Fruit fly (Drosophila melanogaster): ENCODE measurements around the gene Pde1c.

Pde1c gene

DNA sequence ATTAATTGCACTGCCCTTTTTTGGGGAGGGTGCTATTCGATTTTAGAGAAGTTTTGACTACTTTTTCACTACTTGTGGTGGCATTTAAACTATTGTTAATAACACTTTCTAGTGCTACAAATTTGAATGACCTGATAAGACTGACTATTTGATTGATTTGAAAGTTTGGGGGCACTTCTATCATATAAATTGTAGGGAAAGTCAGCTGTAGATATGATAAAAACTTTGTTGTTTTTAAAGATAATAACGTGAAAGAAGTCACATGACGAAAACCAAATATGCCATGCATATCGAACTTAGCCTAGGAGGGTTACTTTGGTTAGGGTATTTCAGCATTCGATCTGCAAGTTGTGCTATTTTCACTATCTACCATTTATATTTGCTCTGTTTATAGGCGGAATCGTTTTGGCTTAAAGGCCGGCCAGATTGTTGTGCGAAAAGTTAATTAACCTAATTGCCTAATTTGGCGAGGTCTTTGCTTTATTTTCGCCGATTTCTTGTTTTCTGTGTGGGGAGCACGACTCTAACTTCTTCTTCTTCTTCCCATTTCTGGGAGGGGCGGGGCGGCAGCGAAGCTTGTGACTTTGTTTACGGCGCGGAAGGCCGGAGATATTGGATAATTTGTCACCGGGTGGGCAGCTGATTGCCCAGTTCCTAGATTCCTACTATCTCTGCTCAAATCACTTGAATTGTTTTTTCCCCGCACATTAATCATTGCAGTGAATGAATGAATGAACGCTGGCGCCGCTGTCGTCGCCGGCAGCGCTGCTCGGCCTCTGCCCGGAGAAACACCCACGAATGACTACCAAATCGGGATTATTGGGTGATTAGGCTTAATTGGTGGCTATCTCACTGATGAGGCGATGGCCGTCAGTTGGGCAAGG lies 115.3 kb downstream of the Pde1c start (continued):
- TF ChIP-seq CG33557 (GFP tag; optimal IDR thresholded peaks at IDR 0.05) (no peak), gt (GFP tag; IDR thresholded peaks at IDR 0.05) (no peak), CG4282 (GFP tag; optimal IDR thresholded peaks at IDR 0.05) (no peak), Hr39 (optimal IDR thresholded peaks at IDR 0.05) (no peak), CG7928 (GFP tag; optimal IDR thresholded peaks at IDR 0.05) (no peak), CG17359 (tag; optimal IDR thresholded peaks at IDR 0.05) (no peak), twi (tag; optimal IDR thresholded peaks at IDR 0.05) (no peak), Adf1 (GFP tag; IDR thresholded peaks at IDR 0.05) (peak; percentile 98), CG7839 (tag; optimal IDR thresholded peaks at IDR 0.05) (peak; percentile 8), HLHmδ (GFP tag; optimal IDR thresholded peaks at IDR 0.05) (no peak), CG4707 (GFP tag; optimal IDR thresholded peaks at IDR 0.05) (no peak), CG2129 (GFP tag; IDR thresholded peaks at IDR 0.05; ENCODE audit: partially characterized antibody) (no peak), zf30C (GFP tag; optimal IDR thresholded peaks at IDR 0.05) (no peak), Rx (GFP tag; IDR thresholded peaks at IDR 0.05) (no peak), CG2678 (tag; optimal IDR thresholded peaks at IDR 0.05) (peak; percentile 15), CG42726 (GFP tag; IDR thresholded peaks at IDR 0.05; ENCODE audit: partially characterized antibody) (no peak), sens (GFP tag) (peak; percentile 57), BEAF-32 (GFP tag; optimal IDR thresholded peaks at IDR 0.05) (no peak), CG34376 (GFP tag; optimal IDR thresholded peaks at IDR 0.05) (no peak), CG9437 (GFP tag; optimal IDR thresholded peaks at IDR 0.05) (no peak), grau (tag; optimal IDR thresholded peaks at IDR 0.05) (no peak), NfI (GFP tag; optimal IDR thresholded peaks at IDR 0.05) (no peak), Oaz (GFP tag; IDR thresholded peaks at IDR 0.05) (no peak), CG18764 (GFP tag; optimal IDR thresholded peaks at IDR 0.05) (no peak), YL-1 (GFP tag; optimal IDR thresholded peaks at IDR 0.05) (peak; percentile 33), Fer2 (tag; optimal IDR thresholded peaks at IDR 0.05) (no peak), CG18599 (GFP tag; optimal IDR thresholded peaks at IDR 0.05) (no peak), Dad (GFP tag; optimal IDR thresholded peaks at IDR 0.05) (no peak), Kr (GFP tag; optimal IDR thresholded peaks at IDR 0.05) (no peak), ATbp (GFP tag; optimal IDR thresholded peaks at IDR 0.05) (no peak), ap (GFP tag; IDR thresholded peaks at IDR 0.05) (no peak), CG33213 (GFP tag; optimal IDR thresholded peaks at IDR 0.05) (no peak), CG6654 (GFP tag; optimal IDR thresholded peaks at IDR 0.05) (no peak), row (GFP tag; IDR thresholded peaks at IDR 0.05) (0 out of 3 replicates have a peak, but pooled peaks have one; percentile 17), gcm (GFP tag; optimal IDR thresholded peaks at IDR 0.05) (no peak), Bdp1 (GFP tag; optimal IDR thresholded peaks at IDR 0.05) (no peak), amos (GFP tag; IDR thresholded peaks at IDR 0.05; ENCODE audit: partially characterized antibody) (no peak), CG30020 (tag; optimal IDR thresholded peaks at IDR 0.05) (no peak), lab (GFP tag; optimal IDR thresholded peaks at IDR 0.05) (peak; percentile 32), ase (GFP tag; IDR thresholded peaks at IDR 0.05) (no peak), CG31224 (GFP tag; IDR thresholded peaks at IDR 0.05) (no peak), slp2 (GFP tag; optimal IDR thresholded peaks at IDR 0.05) (no peak), Nf-YB (GFP tag; optimal IDR thresholded peaks at IDR 0.05) (no peak), CG14710 (tag; optimal IDR thresholded peaks at IDR 0.05) (no peak), sr (GFP tag; IDR thresholded peaks at IDR 0.05) (no peak), CG4617 (GFP tag; optimal IDR thresholded peaks at IDR 0.05; ENCODE audit: borderline replicate concordance) (peak; percentile 68), Six4 (GFP tag; optimal IDR thresholded peaks at IDR 0.05) (no peak), org-1 (GFP tag; optimal IDR thresholded peaks at IDR 0.05) (no peak), pros (GFP tag; optimal IDR thresholded peaks at IDR 0.05) (no peak)
